Fruit fly (Drosophila melanogaster) whole organism, embryonic: ENCODE data around the gene CG43679.
A peak's percentile ranks its signal among the peaks of the same experiment; 100 is the strongest.

Experiments used
- ATbp ChIP-seq: fragments of 200-800 bp; sonication (Bioruptor generic); optimal IDR thresholded peaks from 2 replicates; lab custom pipeline; 2017; ENCODE audit warnings: missing biosample characterization, mild to moderate bottlenecking, missing genetic modification characterization, missing genetic modification reagents
- Blimp-1 ChIP-seq: fragments of 200-800 bp; sonication (Bioruptor generic); optimal IDR thresholded peaks from 3 replicates; lab custom pipeline; 2018; ENCODE audit warnings: missing biosample characterization, missing genetic modification characterization, mild to moderate bottlenecking, moderate library complexity, missing genetic modification reagents
- CG10543 ChIP-seq: fragments of 200-800 bp; sonication (Bioruptor generic); optimal IDR thresholded peaks from 3 replicates; lab custom pipeline; 2017; ENCODE audit warnings: missing biosample characterization, mild to moderate bottlenecking, missing genetic modification characterization, moderate library complexity
- CG10979 ChIP-seq: fragments of 200-800 bp; sonication (Bioruptor generic); optimal IDR thresholded peaks from 2 replicates; lab custom pipeline; 2018; ENCODE audit warnings: missing biosample characterization, mild to moderate bottlenecking, missing genetic modification characterization, moderate library complexity
- CG14014 ChIP-seq: fragments of 200-800 bp; sonication (Bioruptor generic); IDR thresholded peaks from 2 replicates; pipeline ENCODE4 v1.3.6; 2022; ENCODE audit warnings: missing biosample characterization, missing genetic modification characterization
- CG15011 ChIP-seq: fragments of 200-800 bp; sonication (Bioruptor generic); optimal IDR thresholded peaks from 3 replicates; lab custom pipeline; 2018; ENCODE audit warnings: missing biosample characterization, mild to moderate bottlenecking, missing genetic modification characterization
- CG1603 ChIP-seq: fragments of 200-800 bp; sonication (Bioruptor generic); optimal IDR thresholded peaks from 2 replicates; lab custom pipeline; 2019; ENCODE audit warnings: missing biosample characterization, mild to moderate bottlenecking, missing genetic modification characterization, moderate library complexity
- CG17359 ChIP-seq: fragments of 200-800 bp; sonication (Bioruptor generic); optimal IDR thresholded peaks from 3 replicates; lab custom pipeline; 2018; ENCODE audit warnings: missing biosample characterization, mild to moderate bottlenecking, missing genetic modification characterization, moderate library complexity
- CG17361 ChIP-seq: fragments of 200-800 bp; sonication (Bioruptor generic); IDR thresholded peaks from 3 replicates; pipeline ENCODE4 v1.3.6; 2022; ENCODE audit warnings: missing biosample characterization, missing genetic modification characterization
- CG30403 ChIP-seq: fragments of 200-800 bp; sonication (Bioruptor generic); optimal IDR thresholded peaks from 3 replicates; lab custom pipeline; 2016; ENCODE audit warnings: missing biosample characterization, missing genetic modification characterization
- CG31441 ChIP-seq: fragments of 200-800 bp; sonication (Bioruptor generic); IDR thresholded peaks from 2 replicates; pipeline ENCODE4 v1.3.6; 2022; ENCODE audit warnings: missing biosample characterization, missing genetic modification characterization
- CG32772 ChIP-seq: fragments of 200-800 bp; sonication (Bioruptor generic); IDR thresholded peaks from 2 replicates; pipeline ENCODE4 v1.3.6; 2022; ENCODE audit warnings: missing biosample characterization, missing genetic modification characterization
- CG6272 ChIP-seq: fragments of 200-800 bp; sonication (Bioruptor generic); IDR thresholded peaks from 2 replicates; pipeline ENCODE4 v1.3.6; 2022; ENCODE audit warnings: missing biosample characterization, missing genetic modification characterization
- CG8089 ChIP-seq: fragments of 200-800 bp; sonication (Bioruptor generic); optimal IDR thresholded peaks from 3 replicates; lab custom pipeline; 2016; ENCODE audit warnings: missing biosample characterization, missing genetic modification characterization
- CG8388 ChIP-seq: fragments of 200-800 bp; sonication (Bioruptor generic); optimal IDR thresholded peaks from 2 replicates; lab custom pipeline; 2019; ENCODE audit warnings: missing biosample characterization, mild to moderate bottlenecking, missing genetic modification characterization, moderate library complexity
- Drgx ChIP-seq: fragments of 200-800 bp; sonication (Bioruptor generic); IDR thresholded peaks from 2 replicates; pipeline ENCODE4 v1.3.6; 2022; ENCODE audit warnings: missing biosample characterization, missing genetic modification characterization
- Ets65A ChIP-seq: fragments of 200-800 bp; sonication (Bioruptor generic); peaks from one replicate; lab custom pipeline; 2016; ENCODE audit warnings: missing biosample characterization, missing genetic modification characterization
- HLH4C ChIP-seq: fragments of 200-800 bp; sonication (Bioruptor generic); IDR thresholded peaks from 3 replicates; pipeline ENCODE4 v1.3.6; 2022; ENCODE audit warnings: missing biosample characterization, missing genetic modification characterization; ENCODE audit not compliant: partially characterized antibody
- Hey ChIP-seq: fragments of 200-800 bp; sonication (Bioruptor generic); optimal IDR thresholded peaks from 3 replicates; lab custom pipeline; 2018; ENCODE audit warnings: missing biosample characterization, mild to moderate bottlenecking, missing genetic modification characterization
- Mrtf ChIP-seq: fragments of 200-800 bp; sonication (Bioruptor generic); IDR thresholded peaks from 3 replicates; pipeline ENCODE4 v1.3.6; 2022; ENCODE audit warnings: missing biosample characterization, missing genetic modification characterization
- Sox102F ChIP-seq: fragments of 200-800 bp; sonication (Bioruptor generic); optimal IDR thresholded peaks from 2 replicates; lab custom pipeline; 2018; ENCODE audit warnings: missing biosample characterization, mild to moderate bottlenecking, missing genetic modification characterization, moderate library complexity
- Ssrp ChIP-seq: fragments of 200-800 bp; sonication (Bioruptor generic); optimal IDR thresholded peaks from 2 replicates; lab custom pipeline; 2018; ENCODE audit warnings: missing biosample characterization, mild to moderate bottlenecking, missing genetic modification characterization, moderate library complexity
- TFAM ChIP-seq: fragments of 200-800 bp; sonication (Bioruptor generic); optimal IDR thresholded peaks from 2 replicates; lab custom pipeline; 2017; ENCODE audit warnings: missing biosample characterization, missing genetic modification characterization, inconsistent platforms
- Xrp1 ChIP-seq: fragments of 200-800 bp; sonication (Bioruptor generic); IDR thresholded peaks from 2 replicates; pipeline ENCODE4 v1.3.6; 2022; ENCODE audit warnings: missing biosample characterization, missing genetic modification characterization
- ara ChIP-seq: fragments of 200-800 bp; sonication (Bioruptor generic); IDR thresholded peaks from 2 replicates; pipeline ENCODE4 v1.3.6; 2022; ENCODE audit warnings: missing biosample characterization, missing genetic modification characterization
- bsh ChIP-seq, 2 experiments: fragments of 200-800 bp; sonication (Bioruptor generic); optimal IDR thresholded peaks; 2 replicates each; lab custom pipeline; 2017 to 2018; ENCODE audit warnings: mild to moderate bottlenecking in 2 of 2, missing biosample characterization in 2 of 2, missing genetic modification characterization in 2 of 2, moderate library complexity in 1 of 2
- btn ChIP-seq: fragments of 200-800 bp; sonication (Bioruptor generic); optimal IDR thresholded peaks from 2 replicates; lab custom pipeline; 2016; ENCODE audit warnings: missing biosample characterization, missing genetic modification characterization
- chinmo ChIP-seq: fragments of 200-800 bp; sonication (Bioruptor generic); IDR thresholded peaks from 4 replicates; pipeline ENCODE4 v1.3.6; 2022; ENCODE audit warnings: missing biosample characterization, missing genetic modification characterization; ENCODE audit not compliant: partially characterized antibody
- dimm ChIP-seq: fragments of 200-800 bp; sonication (Bioruptor generic); IDR thresholded peaks from 2 replicates; pipeline ENCODE4 v1.3.6; 2022; ENCODE audit warnings: missing biosample characterization, missing genetic modification characterization
- disco-r ChIP-seq: fragments of 200-800 bp; sonication (Bioruptor generic); optimal IDR thresholded peaks from 2 replicates; lab custom pipeline; 2016; ENCODE audit warnings: missing biosample characterization, missing genetic modification characterization
- dmrt99B ChIP-seq: fragments of 200-800 bp; sonication (Bioruptor generic); optimal IDR thresholded peaks from 2 replicates; lab custom pipeline; 2018; ENCODE audit warnings: missing biosample characterization, mild to moderate bottlenecking, missing genetic modification characterization, moderate library complexity
- dysf ChIP-seq: fragments of 200-800 bp; sonication (Bioruptor generic); IDR thresholded peaks from 3 replicates; pipeline ENCODE4 v1.3.6; 2022; ENCODE audit warnings: missing biosample characterization, missing genetic modification characterization
- emc ChIP-seq: fragments of 200-800 bp; sonication (Bioruptor generic); optimal IDR thresholded peaks from 2 replicates; lab custom pipeline; 2016; ENCODE audit warnings: missing biosample characterization, missing genetic modification characterization
- fd96Cb ChIP-seq: fragments of 200-800 bp; sonication (Bioruptor generic); optimal IDR thresholded peaks from 2 replicates; lab custom pipeline; 2018; ENCODE audit warnings: missing biosample characterization, mild to moderate bottlenecking, missing genetic modification characterization, moderate library complexity
- gcm ChIP-seq: fragments of 200-800 bp; sonication (Bioruptor generic); optimal IDR thresholded peaks from 2 replicates; lab custom pipeline; 2019; ENCODE audit warnings: missing biosample characterization, mild to moderate bottlenecking, missing genetic modification characterization, moderate library complexity
- gem ChIP-seq: fragments of 200-800 bp; sonication (Bioruptor generic); optimal IDR thresholded peaks from 2 replicates; lab custom pipeline; 2019; ENCODE audit warnings: missing biosample characterization, mild to moderate bottlenecking, missing genetic modification characterization, moderate library complexity
- kay ChIP-seq: fragments of 200-800 bp; sonication (Bioruptor generic); optimal IDR thresholded peaks from 2 replicates; lab custom pipeline; 2016; ENCODE audit warnings: missing biosample characterization, missing genetic modification characterization
- lmd ChIP-seq: fragments of 200-800 bp; sonication (Bioruptor generic); IDR thresholded peaks from 2 replicates; pipeline ENCODE4 v1.3.6; 2022; ENCODE audit warnings: missing biosample characterization, missing genetic modification characterization
- nmo ChIP-seq: fragments of 200-800 bp; sonication (Bioruptor generic); optimal IDR thresholded peaks from 2 replicates; lab custom pipeline; 2018; ENCODE audit warnings: missing biosample characterization, mild to moderate bottlenecking, missing genetic modification characterization, moderate library complexity
- nom ChIP-seq: fragments of 200-800 bp; sonication (Bioruptor generic); optimal IDR thresholded peaks from 2 replicates; lab custom pipeline; 2017; ENCODE audit warnings: missing biosample characterization, missing genetic modification characterization, mild to moderate bottlenecking, moderate library complexity, missing genetic modification reagents
- otp ChIP-seq: fragments of 200-800 bp; sonication (Bioruptor generic); IDR thresholded peaks from 3 replicates; pipeline ENCODE4, ENCODE4 v1.3.6; 2022; ENCODE audit warnings: missing biosample characterization, missing genetic modification characterization
- pan ChIP-seq, 4 experiments: fragments of >200 bp in 3 of 4; fragments of 200-800 bp in 1 of 4; sonication (Bioruptor generic) in 1 of 4; optimal IDR thresholded peaks in 3 of 4; IDR thresholded peaks in 1 of 4; 2 replicates each; pipeline versions ENCODE4 v1.3.6 to Lab custom; 2017 to 2022; ENCODE audit warnings: missing biosample characterization in 2 of 4, missing genetic modification characterization in 2 of 4, mixed read lengths in 1 of 4
- phol ChIP-seq: fragments of 200-800 bp; sonication (Bioruptor generic); optimal IDR thresholded peaks from 3 replicates; lab custom pipeline; 2018; ENCODE audit warnings: missing biosample characterization, mild to moderate bottlenecking, missing genetic modification characterization, moderate library complexity
- row ChIP-seq: fragments of 200-800 bp; sonication (Bioruptor generic); IDR thresholded peaks from 3 replicates; pipeline ENCODE4 v1.3.6; 2022; ENCODE audit warnings: missing biosample characterization, missing genetic modification characterization
- sc ChIP-seq, 3 experiments: fragments of >200 bp in 2 of 3; fragments of 200-800 bp in 1 of 3; sonication (Bioruptor generic) in 1 of 3; optimal IDR thresholded peaks; 2 replicates in 2 of 3; 3 replicates in 1 of 3; lab custom pipeline; 2017; ENCODE audit warnings: mild to moderate bottlenecking in 1 of 3, missing biosample characterization in 1 of 3, missing genetic modification characterization in 1 of 3, missing genetic modification reagents in 1 of 3
- sens ChIP-seq: fragments of 200-800 bp; sonication (Bioruptor generic); peaks from one replicate; lab custom pipeline; 2016; ENCODE audit warnings: missing biosample characterization, missing genetic modification characterization
- vvl ChIP-seq: fragments of 200-800 bp; sonication (Bioruptor generic); IDR thresholded peaks from 2 replicates; pipeline ENCODE4 v1.3.6; 2022; ENCODE audit warnings: missing biosample characterization, missing genetic modification characterization
- z ChIP-seq: fragments of 200-800 bp; sonication (Bioruptor generic); IDR thresholded peaks from 3 replicates; pipeline ENCODE4 v1.3.6; 2022; ENCODE audit warnings: missing biosample characterization, missing genetic modification characterization
- zfh1 ChIP-seq: fragments of 200-800 bp; sonication (Bioruptor generic); IDR thresholded peaks from 3 replicates; pipeline ENCODE4 v1.3.6; 2022; ENCODE audit warnings: missing biosample characterization, missing genetic modification characterization

The CG43679 gene

DNA sequence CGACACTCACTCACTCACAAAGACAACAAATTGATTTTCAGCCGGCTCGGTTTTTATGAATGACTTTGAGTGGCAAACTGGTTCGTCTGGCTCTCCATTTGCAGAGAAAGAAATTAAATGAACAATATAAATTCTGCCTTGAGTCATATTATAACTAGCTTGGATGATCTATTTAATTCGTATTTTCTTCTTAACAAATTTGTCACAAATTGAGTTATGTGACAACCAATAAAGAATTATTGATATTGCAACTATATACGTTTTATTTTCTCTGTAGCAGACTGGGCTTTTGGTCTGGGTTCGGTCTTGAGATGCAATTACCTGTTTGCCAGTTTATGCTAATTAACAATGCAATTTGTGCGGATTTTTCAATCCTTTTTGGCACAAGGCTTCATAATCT, 44.4 kb downstream of the CG43679 start (continued):
- no peak for TF ChIP-seq CG14014 (GFP tag; lab: Robert Waterston, UW)
- peak; percentile 66 for TF ChIP-seq CG1603 (tag; lab: Kevin White, UChicago)
- no peak for TF ChIP-seq Ssrp
- peak; percentile 68 for TF ChIP-seq Ets65A
- peak; percentile 18 for TF ChIP-seq dmrt99B (tag; lab: Kevin White, UChicago)
- peak; percentile 15 for TF ChIP-seq CG30403 (GFP tag; lab: Kevin White, UChicago)
- no peak for TF ChIP-seq chinmo (GFP tag; lab: Robert Waterston, UW)
- no peak for TF ChIP-seq HLH4C
- 0 out of 3 replicates have a peak, but pooled peaks have one; percentile 30 for TF ChIP-seq CG17361 (GFP tag; lab: Robert Waterston, UW)
- TF ChIP-seq ATbp (GFP tag; lab: Kevin White, UChicago), result peak; percentile 13
- peak; percentile 36 to 45 for TF ChIP-seq bsh (GFP tag; optimal IDR thresholded peaks at IDR 0.05; lab: Kevin White, UChicago)
- TF ChIP-seq CG17359 (tag; lab: Kevin White, UChicago), result peak; percentile 7
- no peak for TF ChIP-seq gcm (GFP tag; lab: Kevin White, UChicago)
- TF ChIP-seq TFAM, result no peak
- TF ChIP-seq Mrtf (GFP tag; lab: Robert Waterston, UW), result no peak
- TF ChIP-seq zfh1 (GFP tag; lab: Robert Waterston, UW), result no peak
- TF ChIP-seq disco-r, result no peak
- no peak for TF ChIP-seq dysf (GFP tag; lab: Robert Waterston, UW)
- TF ChIP-seq gem (tag; lab: Kevin White, UChicago), result peak; percentile 65
- TF ChIP-seq CG15011 (GFP tag; lab: Kevin White, UChicago), result no peak
- no peak for TF ChIP-seq sc (optimal IDR thresholded peaks at IDR 0.05; lab: Kevin White, UChicago)
- no peak for TF ChIP-seq sc (GFP tag; optimal IDR thresholded peaks at IDR 0.05; lab: Kevin White, UChicago)
- TF ChIP-seq CG8388 (GFP tag; lab: Kevin White, UChicago), result peak; percentile 49
- no peak for TF ChIP-seq dimm (GFP tag; lab: Robert Waterston, UW)
- no peak for TF ChIP-seq pan (optimal IDR thresholded peaks at IDR 0.05; lab: Kevin White, UChicago)
- peak in 1 of 2 experiments; percentile 59 for TF ChIP-seq pan (GFP tag; optimal IDR thresholded peaks at IDR 0.05 in 1 of 2, IDR thresholded peaks at IDR 0.05 in 1 of 2)
- peak; percentile 42 for TF ChIP-seq Blimp-1 (GFP tag; lab: Kevin White, UChicago)
- peak; percentile 27; the same call in 1 of the 2 replicates for TF ChIP-seq vvl (GFP tag; lab: Robert Waterston, UW)
- no peak for TF ChIP-seq fd96Cb (tag; lab: Kevin White, UChicago)
- TF ChIP-seq ara (GFP tag; lab: Robert Waterston, UW), result peak; percentile 39; the same call in 1 of the 2 replicates
- peak; percentile 2 for TF ChIP-seq nmo (GFP tag; lab: Kevin White, UChicago)
- TF ChIP-seq CG6272 (GFP tag; lab: Robert Waterston, UW), result no peak
- TF ChIP-seq CG32772 (GFP tag; lab: Robert Waterston, UW), result peak; percentile 39; the same call in 1 of the 2 replicates
- TF ChIP-seq Drgx (GFP tag; lab: Robert Waterston, UW), result peak; percentile 92
- TF ChIP-seq CG10979 (tag; lab: Kevin White, UChicago), result peak; percentile 25
- TF ChIP-seq Hey (tag; lab: Kevin White, UChicago), result no peak
- TF ChIP-seq row (GFP tag; lab: Robert Waterston, UW), result peak; percentile 36; the same call in 1 of the 3 replicates
- no peak for TF ChIP-seq btn
- no peak for TF ChIP-seq otp
- TF ChIP-seq Xrp1 (GFP tag; lab: Robert Waterston, UW), result peak; percentile 53; the same call in 1 of the 2 replicates
- TF ChIP-seq kay (GFP tag; lab: Kevin White, UChicago), result no peak
- 0 out of 3 replicates have a peak, but pooled peaks have one; percentile 30 for TF ChIP-seq z
- TF ChIP-seq lmd, result 0 out of 2 replicates have a peak, but pooled peaks have one; percentile 17
- peak; percentile 46 for TF ChIP-seq Sox102F (GFP tag; lab: Kevin White, UChicago)
- no peak for TF ChIP-seq CG8089 (GFP tag; lab: Kevin White, UChicago)
- peak; percentile 22; the same call in 1 of the 2 replicates for TF ChIP-seq CG31441 (GFP tag; lab: Robert Waterston, UW)
- TF ChIP-seq nom (GFP tag; lab: Kevin White, UChicago), result peak; percentile 26
- no peak for TF ChIP-seq CG10543 (GFP tag; lab: Kevin White, UChicago)
- TF ChIP-seq emc (GFP tag; lab: Kevin White, UChicago), result no peak
- TF ChIP-seq sens (GFP tag; lab: Kevin White, UChicago), result peak; percentile 30
- peak; percentile 15 for TF ChIP-seq phol (tag; lab: Kevin White, UChicago)
